Fruit fly (Drosophila melanogaster) whole organism, embryonic: ENCODE results near the gene CG5823.

Source experiments
- BEAF-32 ChIP-seq: fragments of 200-800 bp; sonication (Bioruptor generic); optimal IDR thresholded peaks from 3 replicates; lab custom pipeline; 2017; ENCODE audit warnings: missing biosample characterization, missing genetic modification characterization, mild to moderate bottlenecking, moderate library complexity, missing genetic modification reagents
- dimm ChIP-seq: fragments of 200-800 bp; sonication (Bioruptor generic); IDR thresholded peaks from 2 replicates; pipeline ENCODE4 v1.3.6; 2022; ENCODE audit warnings: missing biosample characterization, missing genetic modification characterization
- emc ChIP-seq: fragments of 200-800 bp; sonication (Bioruptor generic); optimal IDR thresholded peaks from 2 replicates; lab custom pipeline; 2016; ENCODE audit warnings: missing biosample characterization, missing genetic modification characterization

DNA sequence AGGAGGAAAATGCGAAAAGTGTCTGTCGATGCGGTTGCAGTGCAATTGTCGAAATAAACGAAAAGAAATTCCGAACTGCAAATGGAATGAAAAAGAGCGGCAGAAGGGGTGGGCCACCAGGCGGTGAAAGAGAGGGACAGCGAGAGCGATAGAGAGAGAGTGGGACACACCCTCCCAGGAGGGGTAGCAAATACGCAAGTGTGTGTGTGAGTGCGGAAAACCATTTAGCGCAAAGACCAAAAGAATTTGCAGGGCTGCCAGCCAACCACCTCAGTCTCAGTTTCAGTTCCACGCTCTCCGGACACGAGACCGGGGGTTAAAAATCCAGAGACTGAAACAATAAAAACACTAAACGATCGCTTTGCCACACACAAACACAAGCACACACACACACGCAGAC, 24.2 kb upstream of the CG5823 start, which contains the start of gene Hmx:
- TF ChIP-seq BEAF-32 (GFP tag; lab: Kevin White, UChicago) (no peak), dimm (GFP tag; lab: Robert Waterston, UW) (no peak), emc (GFP tag; lab: Kevin White, UChicago) (no peak)
